Fruit fly (Drosophila melanogaster) whole organism, wandering third instar larva: ENCODE measurements around the gene CG2926.

Source experiments
- Abd-B ChIP-seq: fragments of >200 bp; optimal IDR thresholded peaks from 2 replicates; lab custom pipeline; 2017; ENCODE audit warnings: missing biosample characterization, missing genetic modification characterization
- CG32264 ChIP-seq: fragments of 200-800 bp; sonication (Bioruptor generic); optimal IDR thresholded peaks from 2 replicates; lab custom pipeline; 2016; ENCODE audit warnings: missing biosample characterization, missing genetic modification characterization
- CG9705 ChIP-seq: fragments of 200-800 bp; sonication (Bioruptor generic); optimal IDR thresholded peaks from 2 replicates; lab custom pipeline; 2018; ENCODE audit warnings: missing biosample characterization, mild to moderate bottlenecking, missing genetic modification characterization
- Dfd ChIP-seq: fragments of >200 bp; optimal IDR thresholded peaks from 2 replicates; lab custom pipeline; 2017; ENCODE audit warnings: missing biosample characterization, missing genetic modification characterization
- Dif ChIP-seq: fragments of 200-275, 200-300 bp; sonication (Bioruptor generic); optimal IDR thresholded peaks from 2 replicates; lab custom pipeline; 2018; ENCODE audit warnings: missing biosample characterization, missing genetic modification characterization; ENCODE audit not compliant: partially characterized antibody
- GATAd ChIP-seq: sonication (Bioruptor generic); optimal IDR thresholded peaks from 2 replicates; lab custom pipeline; 2016; ENCODE audit warnings: missing biosample characterization, missing genetic modification characterization
- HLH106 ChIP-seq: fragments of 200-800 bp; optimal IDR thresholded peaks from 3 replicates; lab custom pipeline; 2019; ENCODE audit warnings: missing biosample characterization, mild to moderate bottlenecking, missing genetic modification characterization, moderate library complexity
- Hnf4 ChIP-seq: fragments of 200-800 bp; sonication (Bioruptor generic); optimal IDR thresholded peaks from 2 replicates; lab custom pipeline; 2016; ENCODE audit warnings: missing biosample characterization, mild to moderate bottlenecking, missing genetic modification characterization
- Hr78 ChIP-seq: fragments of >200 bp; optimal IDR thresholded peaks from 2 replicates; lab custom pipeline; 2017; ENCODE audit warnings: missing biosample characterization, missing genetic modification characterization
- Hr83 ChIP-seq: fragments of 200-300 bp; sonication (Bioruptor generic); optimal IDR thresholded peaks from 2 replicates; lab custom pipeline; 2016; ENCODE audit warnings: missing biosample characterization, mild to moderate bottlenecking, missing genetic modification characterization, moderate library complexity; ENCODE audit not compliant: poor library complexity, severe bottlenecking
- Jra ChIP-seq: sonication (Bioruptor generic); optimal IDR thresholded peaks from 2 replicates; lab custom pipeline; 2016; ENCODE audit warnings: missing biosample characterization, missing genetic modification characterization
- Mio ChIP-seq: sonication (Bioruptor generic); optimal IDR thresholded peaks from 2 replicates; lab custom pipeline; 2016; ENCODE audit warnings: missing biosample characterization, missing genetic modification characterization
- Myc ChIP-seq: fragments of >200 bp; optimal IDR thresholded peaks from 2 replicates; lab custom pipeline; 2017
- N ChIP-seq: fragments of >200 bp; optimal IDR thresholded peaks from 2 replicates; lab custom pipeline; 2018; ENCODE audit warnings: missing biosample characterization, missing external identifiers, missing genetic modification characterization
- OdsH ChIP-seq: fragments of 200-800 bp; sonication (Bioruptor generic); optimal IDR thresholded peaks from 2 replicates; lab custom pipeline; 2016; ENCODE audit warnings: missing biosample characterization, mild to moderate bottlenecking, missing genetic modification characterization
- Rel ChIP-seq, 2 experiments: fragments of 200-800 bp; sonication (Bioruptor generic) in 1 of 2; optimal IDR thresholded peaks; 2 replicates in 1 of 2; 3 replicates in 1 of 2; lab custom pipeline; 2016 to 2019; ENCODE audit warnings: mild to moderate bottlenecking in 2 of 2, missing biosample characterization in 2 of 2, missing genetic modification characterization in 2 of 2, moderate library complexity in 1 of 2
- Sp1 ChIP-seq: fragments of 200-800 bp; sonication (Bioruptor generic); optimal IDR thresholded peaks from 3 replicates; lab custom pipeline; 2019; ENCODE audit warnings: missing biosample characterization, mild to moderate bottlenecking, missing genetic modification characterization, moderate library complexity
- Vsx2 ChIP-seq: fragments of 200-300, 225-300 bp; sonication (Bioruptor generic); optimal IDR thresholded peaks from 2 replicates; lab custom pipeline; 2018; ENCODE audit warnings: missing biosample characterization, missing genetic modification characterization; ENCODE audit not compliant: partially characterized antibody
- br ChIP-seq: fragments of 200-800 bp; sonication (Bioruptor generic); optimal IDR thresholded peaks from 2 replicates; lab custom pipeline; 2016; ENCODE audit warnings: missing biosample characterization, missing genetic modification characterization
- brk ChIP-seq: fragments of 200-800 bp; sonication (Bioruptor generic); optimal IDR thresholded peaks from 2 replicates; lab custom pipeline; 2016; ENCODE audit warnings: missing biosample characterization, mild to moderate bottlenecking, missing genetic modification characterization
- dl ChIP-seq, 2 experiments: fragments of 175-275, 200-275 bp in 1 of 2; fragments of 200-275 bp in 1 of 2; sonication (Bioruptor generic); optimal IDR thresholded peaks; lab custom pipeline; 2018; ENCODE audit warnings: mild to moderate bottlenecking in 2 of 2, missing biosample characterization in 2 of 2, missing genetic modification characterization in 2 of 2, moderate library complexity in 2 of 2; ENCODE audit not compliant: partially characterized antibody in 2 of 2, insufficient read depth in 1 of 2
- dmrt93B ChIP-seq: fragments of 200-800 bp; sonication (Bioruptor generic); optimal IDR thresholded peaks from 2 replicates; lab custom pipeline; 2018; ENCODE audit warnings: missing biosample characterization, mild to moderate bottlenecking, missing genetic modification characterization
- dsf ChIP-seq: sonication (Bioruptor generic); optimal IDR thresholded peaks from 2 replicates; lab custom pipeline; 2016; ENCODE audit warnings: missing biosample characterization, missing genetic modification characterization, borderline replicate concordance
- ey ChIP-seq: fragments of 200-800 bp; sonication (Bioruptor generic); optimal IDR thresholded peaks from 2 replicates; lab custom pipeline; 2016; ENCODE audit warnings: missing biosample characterization, missing genetic modification characterization
- foxo ChIP-seq, 2 experiments: fragments of 200-800 bp; sonication (Bioruptor generic); optimal IDR thresholded peaks; 2 replicates in 1 of 2; 3 replicates in 1 of 2; lab custom pipeline; 2016 to 2017; ENCODE audit warnings: missing biosample characterization in 2 of 2, missing genetic modification characterization in 2 of 2
- fru ChIP-seq: fragments of 200-800 bp; sonication (Bioruptor generic); optimal IDR thresholded peaks from 3 replicates; lab custom pipeline; 2016; ENCODE audit warnings: missing biosample characterization, mild to moderate bottlenecking, missing genetic modification characterization
- h ChIP-seq: fragments of 200-800 bp; sonication (Bioruptor generic); optimal IDR thresholded peaks from 3 replicates; lab custom pipeline; 2016; ENCODE audit warnings: missing biosample characterization, mild to moderate bottlenecking, missing genetic modification characterization
- jim ChIP-seq: fragments of 175-275, 200-325 bp; sonication (Bioruptor generic); optimal IDR thresholded peaks from 2 replicates; lab custom pipeline; 2016; ENCODE audit warnings: missing biosample characterization, mild to moderate bottlenecking, missing genetic modification characterization
- lola ChIP-seq: fragments of >200 bp; optimal IDR thresholded peaks from 2 replicates; lab custom pipeline; 2017; ENCODE audit warnings: missing biosample characterization, missing genetic modification characterization
- pan ChIP-seq: fragments of >200 bp; optimal IDR thresholded peaks from 2 replicates; lab custom pipeline; 2017
- psq ChIP-seq: fragments of 200-800 bp; sonication (Bioruptor generic); optimal IDR thresholded peaks from 3 replicates; lab custom pipeline; 2017; ENCODE audit warnings: missing biosample characterization, mild to moderate bottlenecking, missing genetic modification characterization, moderate library complexity
- rgr ChIP-seq: fragments of 200-800 bp; sonication (Bioruptor generic); optimal IDR thresholded peaks from 3 replicates; lab custom pipeline; 2016; ENCODE audit warnings: missing biosample characterization, mild to moderate bottlenecking, missing genetic modification characterization
- sage ChIP-seq: fragments of 200-800 bp; sonication (Bioruptor generic); optimal IDR thresholded peaks from 2 replicates; lab custom pipeline; 2016; ENCODE audit warnings: missing biosample characterization, mild to moderate bottlenecking, missing genetic modification characterization
- sv ChIP-seq: fragments of 200-800 bp; sonication (Bioruptor generic); optimal IDR thresholded peaks from 3 replicates; lab custom pipeline; 2016; ENCODE audit warnings: missing biosample characterization, missing genetic modification characterization
- usp ChIP-seq: fragments of >200 bp; optimal IDR thresholded peaks from 2 replicates; lab custom pipeline; 2017; ENCODE audit warnings: missing biosample characterization, missing genetic modification characterization
- woc ChIP-seq: sonication (Bioruptor generic); optimal IDR thresholded peaks from 2 replicates; lab custom pipeline; 2016; ENCODE audit warnings: missing biosample characterization, mild to moderate bottlenecking, missing genetic modification characterization

Gene CG2926

dm6 chr3R:5606477-5606876 is 18.3 kb upstream of the CG2926 start, which contains the start of gene asl (continued):
- TF ChIP-seq pan (lab: Kevin White, UChicago) (no peak), CG9705 (GFP tag; lab: Kevin White, UChicago) (peak; percentile 53), Sp1 (GFP tag; lab: Kevin White, UChicago) (peak; percentile 54), Vsx2 (no peak), lola (GFP tag; lab: Kevin White, UChicago) (no peak), sage (GFP tag; lab: Kevin White, UChicago) (no peak), psq (GFP tag; lab: Kevin White, UChicago) (peak; percentile 48), h (GFP tag; lab: Kevin White, UChicago) (peak; percentile 56), ey (peak; percentile 33)

- TF ChIP-seq pan (lab: Kevin White, UChicago) (no peak), Sp1 (GFP tag; lab: Kevin White, UChicago) (peak; percentile 64), foxo (GFP tag; optimal IDR thresholded peaks at IDR 0.05; lab: Kevin White, UChicago) (peak in 1 of 2 experiments; percentile 77), Jra (GFP tag; lab: Kevin White, UChicago) (no peak), sage (GFP tag; lab: Kevin White, UChicago) (no peak), ey (peak; percentile 63), fru (GFP tag; lab: Kevin White, UChicago) (peak; percentile 69), jim (GFP tag; lab: Kevin White, UChicago) (no peak), usp (GFP tag; lab: Kevin White, UChicago) (no peak), woc (GFP tag; lab: Kevin White, UChicago) (peak; percentile 46), Dif (GFP tag; lab: Kevin White, UChicago) (peak; percentile 33), br (GFP tag; lab: Kevin White, UChicago) (peak; percentile 72), lola (GFP tag; lab: Kevin White, UChicago) (no peak), OdsH (GFP tag; lab: Kevin White, UChicago) (peak; percentile 56), dsf (GFP tag; lab: Kevin White, UChicago) (peak; percentile 58), Hr83 (GFP tag; lab: Kevin White, UChicago) (peak; percentile 68), Abd-B (GFP tag; lab: Kevin White, UChicago) (no peak), Rel (GFP tag; optimal IDR thresholded peaks at IDR 0.05; lab: Kevin White, UChicago) (peak; percentile 42), Rel (tag; optimal IDR thresholded peaks at IDR 0.05; lab: Kevin White, UChicago) (peak; percentile 17), GATAd (no peak), Mio (GFP tag; lab: Kevin White, UChicago) (no peak), CG9705 (GFP tag; lab: Kevin White, UChicago) (peak; percentile 40), Hnf4 (GFP tag; lab: Kevin White, UChicago) (peak; percentile 71), dl (GFP tag; optimal IDR thresholded peaks at IDR 0.05; lab: Kevin White, UChicago; ENCODE audit: insufficient read depth in 1 of 2, partially characterized antibody in 2 of 2) (no peak), HLH106 (tag; lab: Kevin White, UChicago) (peak; percentile 64), rgr (GFP tag; lab: Kevin White, UChicago) (peak; percentile 69), sv (GFP tag; lab: Kevin White, UChicago) (peak; percentile 50), h (GFP tag; lab: Kevin White, UChicago) (peak; percentile 60)
Measured at dm6 chr3R:5601044-5601523, 12.9 kb upstream of the CG2926 start, which contains the start of the genes kra and SecS. kra (minus strand) TSS chr3R:5601136. SecS (plus strand) TSS chr3R:5601433.

- TF ChIP-seq Vsx2 = no peak
- TF ChIP-seq Rel (GFP tag; optimal IDR thresholded peaks at IDR 0.05; lab: Kevin White, UChicago) = no peak
- peak; percentile 64 for TF ChIP-seq Rel (tag; optimal IDR thresholded peaks at IDR 0.05; lab: Kevin White, UChicago)
- TF ChIP-seq Sp1 (GFP tag; lab: Kevin White, UChicago) = peak; percentile 35
- no peak for TF ChIP-seq jim (GFP tag; lab: Kevin White, UChicago)
- TF ChIP-seq Hnf4 (GFP tag; lab: Kevin White, UChicago) = peak; percentile 76
- TF ChIP-seq rgr (GFP tag; lab: Kevin White, UChicago) = peak; percentile 52
- TF ChIP-seq br (GFP tag; lab: Kevin White, UChicago) = peak; percentile 28
- no peak for TF ChIP-seq dmrt93B (GFP tag; lab: Kevin White, UChicago)
- no peak for TF ChIP-seq Mio (GFP tag; lab: Kevin White, UChicago)
- TF ChIP-seq HLH106 (tag; lab: Kevin White, UChicago) = no peak
- TF ChIP-seq OdsH (GFP tag; lab: Kevin White, UChicago) = no peak
- TF ChIP-seq h (GFP tag; lab: Kevin White, UChicago) = peak; percentile 65
- TF ChIP-seq Dif (GFP tag; lab: Kevin White, UChicago) = peak; percentile 64
- TF ChIP-seq psq (GFP tag; lab: Kevin White, UChicago) = peak; percentile 96
- TF ChIP-seq fru (GFP tag; lab: Kevin White, UChicago) = peak; percentile 1
- TF ChIP-seq N (GFP tag; lab: Kevin White, UChicago) = no peak
- TF ChIP-seq Hr83 (GFP tag; lab: Kevin White, UChicago) = peak; percentile 71
- TF ChIP-seq woc (GFP tag; lab: Kevin White, UChicago) = no peak
- no peak for TF ChIP-seq pan (lab: Kevin White, UChicago)
- no peak for TF ChIP-seq CG9705 (GFP tag; lab: Kevin White, UChicago)
- peak; percentile 10 to 71 for TF ChIP-seq foxo (GFP tag; optimal IDR thresholded peaks at IDR 0.05; lab: Kevin White, UChicago)
- peak; percentile 75 for TF ChIP-seq brk (GFP tag; lab: Kevin White, UChicago)
- no peak for TF ChIP-seq usp (GFP tag; lab: Kevin White, UChicago)
- no peak for TF ChIP-seq Jra (GFP tag; lab: Kevin White, UChicago)
- no peak for TF ChIP-seq lola (GFP tag; lab: Kevin White, UChicago)
- peak; percentile 50 for TF ChIP-seq CG32264 (GFP tag; lab: Kevin White, UChicago)
- TF ChIP-seq sage (GFP tag; lab: Kevin White, UChicago) = no peak
- TF ChIP-seq Hr78 = no peak
- TF ChIP-seq Myc (lab: Kevin White, UChicago) = peak; percentile 22
- no peak for TF ChIP-seq dsf (GFP tag; lab: Kevin White, UChicago)
- TF ChIP-seq sv (GFP tag; lab: Kevin White, UChicago) = no peak
- TF ChIP-seq Dfd = no peak
- TF ChIP-seq dl (GFP tag; optimal IDR thresholded peaks at IDR 0.05; lab: Kevin White, UChicago; ENCODE audit: insufficient read depth in 1 of 2, partially characterized antibody in 2 of 2) = peak; percentile 8 to 39
- TF ChIP-seq ey = no peak
- TF ChIP-seq Abd-B (GFP tag; lab: Kevin White, UChicago) = no peak
Measured at dm6 chr3R:5600361-5601043, 12.3 kb upstream of the CG2926 start.
